Fruit fly (Drosophila melanogaster) whole organism, embryonic: ENCODE results near the gene fwe.

Experiments used
- Atf3 ChIP-seq: fragments of 200-800 bp; sonication (Bioruptor generic); optimal IDR thresholded peaks from 3 replicates; lab custom pipeline; 2016; ENCODE audit warnings: missing biosample characterization, missing genetic modification characterization
- B-H2 ChIP-seq: fragments of 200-800 bp; sonication (Bioruptor generic); optimal IDR thresholded peaks from 2 replicates; lab custom pipeline; 2018; ENCODE audit warnings: missing biosample characterization, mild to moderate bottlenecking, missing genetic modification characterization
- CG10366 ChIP-seq: fragments of 200-800 bp; sonication (Bioruptor generic); IDR thresholded peaks from 2 replicates; pipeline ENCODE4 v1.3.6; 2022; ENCODE audit warnings: missing biosample characterization, missing genetic modification characterization
- CG10462 ChIP-seq: fragments of 200-800 bp; sonication (Bioruptor generic); optimal IDR thresholded peaks from 2 replicates; lab custom pipeline; 2016; ENCODE audit warnings: missing biosample characterization, missing genetic modification characterization
- CG10543 ChIP-seq: fragments of 200-800 bp; sonication (Bioruptor generic); optimal IDR thresholded peaks from 3 replicates; lab custom pipeline; 2017; ENCODE audit warnings: missing biosample characterization, mild to moderate bottlenecking, missing genetic modification characterization, moderate library complexity
- CG11085 ChIP-seq: fragments of 200-800 bp; sonication (Bioruptor generic); IDR thresholded peaks from 2 replicates; pipeline ENCODE4 v1.3.6; 2022; ENCODE audit warnings: missing biosample characterization, missing genetic modification characterization
- CG11398 ChIP-seq: fragments of 200-800 bp; sonication (Bioruptor generic); optimal IDR thresholded peaks from 2 replicates; lab custom pipeline; 2016; ENCODE audit warnings: missing biosample characterization, missing genetic modification characterization
- CG1233 ChIP-seq: fragments of 200-800 bp; sonication (Bioruptor generic); optimal IDR thresholded peaks from 4 replicates; lab custom pipeline; 2018; ENCODE audit warnings: missing biosample characterization, mild to moderate bottlenecking, missing genetic modification characterization
- CG12391 ChIP-seq: fragments of 200-800 bp; sonication (Bioruptor generic); optimal IDR thresholded peaks from 3 replicates; lab custom pipeline; 2018; ENCODE audit warnings: missing biosample characterization, mild to moderate bottlenecking, missing genetic modification characterization, moderate library complexity
- CG13123 ChIP-seq: fragments of 200-800 bp; sonication (Bioruptor generic); optimal IDR thresholded peaks from 2 replicates; lab custom pipeline; 2016; ENCODE audit warnings: missing biosample characterization, missing genetic modification characterization
- CG13894 ChIP-seq: fragments of 200-800 bp; sonication (Bioruptor generic); optimal IDR thresholded peaks from 3 replicates; lab custom pipeline; 2018; ENCODE audit warnings: missing biosample characterization, mild to moderate bottlenecking, missing genetic modification characterization, moderate library complexity
- CG14860 ChIP-seq: fragments of 200-800 bp; sonication (Bioruptor generic); IDR thresholded peaks from 3 replicates; pipeline ENCODE4 v1.3.6; 2022; ENCODE audit warnings: missing biosample characterization, missing genetic modification characterization; ENCODE audit not compliant: partially characterized antibody
- CG14965 ChIP-seq: fragments of 200-800 bp; sonication (Bioruptor generic); optimal IDR thresholded peaks from 2 replicates; lab custom pipeline; 2016; ENCODE audit warnings: missing biosample characterization, missing genetic modification characterization, borderline replicate concordance
- CG17186 ChIP-seq: fragments of 200-800 bp; sonication (Bioruptor generic); optimal IDR thresholded peaks from 3 replicates; lab custom pipeline; 2017; ENCODE audit warnings: missing biosample characterization, missing genetic modification reagents, missing genetic modification characterization
- CG2202 ChIP-seq: fragments of 200-800 bp; sonication (Bioruptor generic); optimal IDR thresholded peaks from 2 replicates; lab custom pipeline; 2018; ENCODE audit warnings: missing biosample characterization, mild to moderate bottlenecking, missing genetic modification characterization
- CG6765 ChIP-seq: fragments of 200-800 bp; sonication (Bioruptor generic); optimal IDR thresholded peaks from 3 replicates; lab custom pipeline; 2017; ENCODE audit warnings: missing biosample characterization, mild to moderate bottlenecking, missing genetic modification characterization
- CG7372 ChIP-seq: fragments of 200-800 bp; sonication (Bioruptor generic); IDR thresholded peaks from 2 replicates; pipeline ENCODE4 v1.3.6; 2022; ENCODE audit warnings: missing biosample characterization, missing genetic modification characterization
- CG7928 ChIP-seq: fragments of 200-800 bp; sonication (Bioruptor generic); optimal IDR thresholded peaks from 2 replicates; lab custom pipeline; 2017; ENCODE audit warnings: missing biosample characterization, mild to moderate bottlenecking, missing genetic modification characterization
- CG8765 ChIP-seq: fragments of 200-800 bp; sonication (Bioruptor generic); IDR thresholded peaks from 2 replicates; pipeline ENCODE4 v1.3.6; 2022; ENCODE audit warnings: missing biosample characterization, missing genetic modification characterization
- CG9727 ChIP-seq: fragments of 200-800 bp; sonication (Bioruptor generic); optimal IDR thresholded peaks from 3 replicates; lab custom pipeline; 2017; ENCODE audit warnings: missing biosample characterization, mild to moderate bottlenecking, missing genetic modification characterization
- CG9797 ChIP-seq: fragments of 200-800 bp; sonication (Bioruptor generic); optimal IDR thresholded peaks from 3 replicates; lab custom pipeline; 2018; ENCODE audit warnings: missing biosample characterization, mild to moderate bottlenecking, missing genetic modification characterization
- Dad ChIP-seq: fragments of 200-800 bp; sonication (Bioruptor generic); optimal IDR thresholded peaks from 3 replicates; lab custom pipeline; 2016; ENCODE audit warnings: missing biosample characterization, missing genetic modification characterization
- Dip3 ChIP-seq: fragments of 200-800 bp; sonication (Bioruptor generic); optimal IDR thresholded peaks from 3 replicates; lab custom pipeline; 2016; ENCODE audit warnings: missing biosample characterization, missing genetic modification characterization
- Fer1 ChIP-seq: fragments of 200-800 bp; sonication (Bioruptor generic); optimal IDR thresholded peaks from 2 replicates; lab custom pipeline; 2017; ENCODE audit warnings: missing biosample characterization, mild to moderate bottlenecking, missing genetic modification characterization
- Gug ChIP-seq: fragments of 200-800 bp; sonication (Bioruptor generic); IDR thresholded peaks from 4 replicates; pipeline ENCODE4 v1.3.6; 2022; ENCODE audit warnings: missing biosample characterization, missing genetic modification characterization
- H2.0 ChIP-seq: fragments of 200-800 bp; sonication (Bioruptor generic); IDR thresholded peaks from 2 replicates; pipeline ENCODE4 v1.3.6; 2022; ENCODE audit warnings: missing biosample characterization, missing genetic modification characterization
- HLH4C ChIP-seq: fragments of 200-800 bp; sonication (Bioruptor generic); IDR thresholded peaks from 3 replicates; pipeline ENCODE4 v1.3.6; 2022; ENCODE audit warnings: missing biosample characterization, missing genetic modification characterization; ENCODE audit not compliant: partially characterized antibody
- HmgZ ChIP-seq: fragments of 200-800 bp; sonication (Bioruptor generic); optimal IDR thresholded peaks from 2 replicates; lab custom pipeline; 2018; ENCODE audit warnings: missing biosample characterization, mild to moderate bottlenecking, missing genetic modification characterization
- Myb ChIP-seq: fragments of 200-800 bp; sonication (Bioruptor generic); optimal IDR thresholded peaks from 2 replicates; lab custom pipeline; 2016; ENCODE audit warnings: missing biosample characterization, missing genetic modification characterization
- NFAT ChIP-seq: fragments of 200-800 bp; sonication (Bioruptor generic); IDR thresholded peaks from 2 replicates; pipeline ENCODE4 v1.3.6; 2022; ENCODE audit warnings: missing biosample characterization, missing genetic modification characterization
- Nf-YC ChIP-seq: fragments of 200-800 bp; optimal IDR thresholded peaks from 3 replicates; lab custom pipeline; 2019; ENCODE audit warnings: missing biosample characterization, mild to moderate bottlenecking, missing genetic modification characterization, moderate library complexity
- Ptx1 ChIP-seq: fragments of 200-800 bp; sonication (Bioruptor generic); IDR thresholded peaks from 2 replicates; pipeline ENCODE4 v1.3.6; 2022; ENCODE audit warnings: missing biosample characterization, missing genetic modification characterization
- Ravus ChIP-seq: fragments of 200-800 bp; sonication (Bioruptor generic); IDR thresholded peaks from 2 replicates; pipeline ENCODE4 v1.3.6; 2022; ENCODE audit warnings: missing biosample characterization, missing genetic modification characterization
- Sry-β ChIP-seq: fragments of 200-800 bp; sonication (Bioruptor generic); optimal IDR thresholded peaks from 2 replicates; lab custom pipeline; 2018; ENCODE audit warnings: missing biosample characterization, mild to moderate bottlenecking, missing genetic modification characterization, moderate library complexity
- Xbp1 ChIP-seq: fragments of 200-800 bp; sonication (Bioruptor generic); optimal IDR thresholded peaks from 3 replicates; lab custom pipeline; 2016; ENCODE audit warnings: missing biosample characterization, mild to moderate bottlenecking, missing genetic modification characterization
- amos ChIP-seq: fragments of 200-800 bp; sonication (Bioruptor generic); IDR thresholded peaks from 2 replicates; pipeline ENCODE4 v1.3.6; 2022; ENCODE audit warnings: missing biosample characterization, missing genetic modification characterization; ENCODE audit not compliant: partially characterized antibody
- bowl ChIP-seq: fragments of 200-800 bp; sonication (Bioruptor generic); IDR thresholded peaks from 2 replicates; pipeline ENCODE4 v1.3.6; 2022; ENCODE audit warnings: missing biosample characterization, missing genetic modification characterization
- cato ChIP-seq: fragments of 200-800 bp; sonication (Bioruptor generic); optimal IDR thresholded peaks from 2 replicates; lab custom pipeline; 2016; ENCODE audit warnings: missing biosample characterization, missing genetic modification characterization, borderline replicate concordance
- crp ChIP-seq, 2 experiments: fragments of 200-800 bp; sonication (Bioruptor generic); optimal IDR thresholded peaks; 2 replicates in 1 of 2; 3 replicates in 1 of 2; lab custom pipeline; 2017; ENCODE audit warnings: missing biosample characterization in 2 of 2, missing genetic modification characterization in 2 of 2, mild to moderate bottlenecking in 1 of 2, moderate library complexity in 1 of 2
- ham ChIP-seq: fragments of 200-800 bp; sonication (Bioruptor generic); IDR thresholded peaks from 2 replicates; pipeline ENCODE4 v1.3.6; 2022; ENCODE audit warnings: missing biosample characterization, missing genetic modification characterization
- klu ChIP-seq: fragments of 200-800 bp; sonication (Bioruptor generic); IDR thresholded peaks from 2 replicates; pipeline ENCODE4 v1.3.6; 2022; ENCODE audit warnings: missing biosample characterization, missing genetic modification characterization
- nerfin-2 ChIP-seq: fragments of 200-800 bp; sonication (Bioruptor generic); IDR thresholded peaks from 2 replicates; pipeline ENCODE4 v1.3.6; 2022; ENCODE audit warnings: missing biosample characterization, missing genetic modification characterization; ENCODE audit not compliant: partially characterized antibody
- oc ChIP-seq: fragments of 200-800 bp; sonication (Bioruptor generic); optimal IDR thresholded peaks from 2 replicates; lab custom pipeline; 2018; ENCODE audit warnings: missing biosample characterization, mild to moderate bottlenecking, missing genetic modification characterization, moderate library complexity
- pfk ChIP-seq: fragments of 200-800 bp; sonication (Bioruptor generic); optimal IDR thresholded peaks from 2 replicates; lab custom pipeline; 2018; ENCODE audit warnings: missing biosample characterization, mild to moderate bottlenecking, missing genetic modification characterization, moderate library complexity
- schlank ChIP-seq: fragments of 200-800 bp; sonication (Bioruptor generic); optimal IDR thresholded peaks from 2 replicates; lab custom pipeline; 2018; ENCODE audit warnings: missing biosample characterization, mild to moderate bottlenecking, missing genetic modification characterization
- shn ChIP-seq: fragments of 200-800 bp; sonication (Bioruptor generic); optimal IDR thresholded peaks from 3 replicates; lab custom pipeline; 2016; ENCODE audit warnings: missing biosample characterization, missing genetic modification characterization
- tll ChIP-seq, 2 experiments: fragments of 200-800 bp in 1 of 2; fragments of >200 bp in 1 of 2; sonication (Bioruptor generic) in 1 of 2; optimal IDR thresholded peaks; 2 replicates each; lab custom pipeline; 2017 to 2019; ENCODE audit warnings: missing biosample characterization in 2 of 2, missing genetic modification characterization in 2 of 2, mild to moderate bottlenecking in 1 of 2, moderate library complexity in 1 of 2
- trem ChIP-seq: fragments of 200-800 bp; optimal IDR thresholded peaks from 3 replicates; lab custom pipeline; 2019; ENCODE audit warnings: missing biosample characterization, mild to moderate bottlenecking, missing genetic modification characterization, moderate library complexity
- trh ChIP-seq: fragments of 200-800 bp; sonication (Bioruptor generic); optimal IDR thresholded peaks from 2 replicates; lab custom pipeline; 2016; ENCODE audit warnings: missing biosample characterization, missing genetic modification characterization

Gene fwe

dm6 chr3L:15826347-15826984 is 10.3 kb upstream of the fwe start, which contains the start of the genes DCP2 and dbo (continued):
- TF ChIP-seq NFAT (GFP tag; lab: Robert Waterston, UW) (peak; percentile 87), shn (GFP tag; lab: Kevin White, UChicago) (peak; percentile 48), Ravus (GFP tag; lab: Robert Waterston, UW) (no peak), CG7372 (GFP tag; lab: Robert Waterston, UW) (peak; percentile 63), Gug (GFP tag; lab: Robert Waterston, UW) (peak; percentile 82), Ptx1 (GFP tag; lab: Robert Waterston, UW) (peak; percentile 62), cato (GFP tag; lab: Kevin White, UChicago) (peak; percentile 19), CG2202 (tag; lab: Kevin White, UChicago) (no peak), CG13894 (tag; lab: Kevin White, UChicago) (peak; percentile 69), CG11085 (GFP tag; lab: Robert Waterston, UW) (peak; percentile 57), CG10366 (peak; percentile 61), pfk (GFP tag; lab: Kevin White, UChicago) (peak; percentile 19), CG10462 (GFP tag; lab: Kevin White, UChicago) (no peak), Dad (GFP tag; lab: Kevin White, UChicago) (peak; percentile 27), CG14965 (GFP tag; lab: Kevin White, UChicago) (no peak), schlank (tag; lab: Kevin White, UChicago) (peak; percentile 35), bowl (GFP tag; lab: Robert Waterston, UW) (no peak), CG12391 (peak; percentile 81), ham (GFP tag; lab: Robert Waterston, UW) (no peak), CG10543 (peak; percentile 71), nerfin-2 (GFP tag; lab: Robert Waterston, UW) (peak; percentile 74), CG7928 (GFP tag; lab: Kevin White, UChicago) (peak; percentile 87), oc (tag; lab: Kevin White, UChicago) (no peak), HmgZ (tag; lab: Kevin White, UChicago) (no peak), Xbp1 (GFP tag; lab: Kevin White, UChicago) (peak; percentile 77), klu (GFP tag; lab: Robert Waterston, UW) (no peak), Atf3 (GFP tag; lab: Kevin White, UChicago) (no peak), CG9727 (peak; percentile 41), CG14860 (peak; percentile 80), CG9797 (peak; percentile 50), HLH4C (GFP tag; lab: Robert Waterston, UW) (peak; percentile 75; the same call in 2 of the 3 replicates), CG1233 (GFP tag; lab: Kevin White, UChicago) (peak; percentile 55), amos (GFP tag; lab: Robert Waterston, UW) (peak; percentile 89), Sry-β (GFP tag; lab: Kevin White, UChicago) (no peak), Nf-YC (tag; lab: Kevin White, UChicago) (peak; percentile 66), CG11398 (GFP tag; lab: Kevin White, UChicago) (no peak), CG13123 (GFP tag; lab: Kevin White, UChicago) (no peak), CG6765 (peak; percentile 46), CG8765 (no peak), trem (tag; lab: Kevin White, UChicago) (peak; percentile 55), H2.0 (GFP tag; lab: Robert Waterston, UW) (peak; percentile 51), Fer1 (GFP tag; lab: Kevin White, UChicago) (peak; percentile 36), Myb (GFP tag; lab: Kevin White, UChicago) (peak; percentile 13), B-H2 (GFP tag; lab: Kevin White, UChicago) (peak; percentile 81), tll (GFP tag; optimal IDR thresholded peaks at IDR 0.05; lab: Kevin White, UChicago) (no peak), trh (GFP tag; lab: Kevin White, UChicago) (peak; percentile 40), crp (GFP tag; optimal IDR thresholded peaks at IDR 0.05; lab: Kevin White, UChicago) (no peak), CG17186 (GFP tag; lab: Kevin White, UChicago) (no peak), Dip3 (GFP tag; lab: Kevin White, UChicago) (peak; percentile 53)
